Worm (Caenorhabditis elegans): ENCODE data around the gene M01F1.9.

ce11 chrIII:3519505-3519904 lies 20.6 kb upstream of the M01F1.9 start, which contains the start of gene hmit-1.3:
- no peak for TF ChIP-seq D1046.2 (GFP tag; IDR thresholded peaks at IDR 0.05)
- peak; percentile 57 for TF ChIP-seq hlh-30 (tag; optimal IDR thresholded peaks at IDR 0.05; ENCODE audit: insufficient read depth)
- TF ChIP-seq nhr-237 (tag; optimal IDR thresholded peaks at IDR 0.05): no peak
- no peak for TF ChIP-seq madf-5 (GFP tag; IDR thresholded peaks at IDR 0.05)
- no peak for TF ChIP-seq dpl-1 (GFP tag; optimal IDR thresholded peaks at IDR 0.05)
- no peak for TF ChIP-seq lsy-2 (tag; optimal IDR thresholded peaks at IDR 0.05)
- TF ChIP-seq nhr-48 (tag; optimal IDR thresholded peaks at IDR 0.05): no peak
- no peak for TF ChIP-seq hif-1 (tag; optimal IDR thresholded peaks at IDR 0.05)
- no peak for TF ChIP-seq ceh-62 (tag; optimal IDR thresholded peaks at IDR 0.05)
- TF ChIP-seq ama-1 (optimal IDR thresholded peaks at IDR 0.05): no peak
- TF ChIP-seq nhr-77 (tag; optimal IDR thresholded peaks at IDR 0.05): no peak

All from whole organism, L4 larva.